Worm (Caenorhabditis elegans) whole organism, early embryonic: ENCODE data around the gene F53E4.1.

Experiments
- B0310.2 ChIP-seq: sonication (generic microtip); optimal IDR thresholded peaks from 2 replicates; lab custom pipeline; 2016; ENCODE audit warnings: mild to moderate bottlenecking, missing genetic modification characterization, missing compliant biosample characterization
- F13C5.2 ChIP-seq: sonication (generic microtip); optimal IDR thresholded peaks from 2 replicates; lab custom pipeline; 2017; ENCODE audit warnings: mild to moderate bottlenecking, missing genetic modification characterization, inconsistent platforms, missing compliant biosample characterization
- aly-1 ChIP-seq: sonication (generic microtip); optimal IDR thresholded peaks from 2 replicates; lab custom pipeline; 2016; ENCODE audit warnings: missing genetic modification characterization, missing compliant biosample characterization
- ceh-36 ChIP-seq: sonication (generic microtip); optimal IDR thresholded peaks from 2 replicates; lab custom pipeline; 2016; ENCODE audit warnings: missing genetic modification characterization, inconsistent platforms, missing compliant biosample characterization
- ets-7 ChIP-seq: sonication (generic microtip); optimal IDR thresholded peaks from 2 replicates; lab custom pipeline; 2016; ENCODE audit warnings: missing genotype, missing genetic modification characterization, missing compliant biosample characterization
- flt-1 ChIP-seq: fragments of 200-800 bp; sonication (Bioruptor generic); IDR thresholded peaks from 2 replicates; pipeline ENCODE4 v1.3.6; 2022; ENCODE audit warnings: missing genetic modification characterization, missing compliant biosample characterization
- hmg-4 ChIP-seq: fragments of 200-800 bp; sonication (Bioruptor generic); optimal IDR thresholded peaks from 2 replicates; lab custom pipeline; 2018; ENCODE audit warnings: mild to moderate bottlenecking, missing genetic modification characterization, missing compliant biosample characterization
- sea-1 ChIP-seq: fragments of 200-800 bp; sonication (Bioruptor generic); conservative IDR thresholded peaks from 2 replicates; pipeline ENCODE4 v1.3.6; 2022; ENCODE audit warnings: missing genetic modification characterization, missing compliant biosample characterization
- tbx-11 ChIP-seq: fragments of 200-800 bp; sonication (Bioruptor generic); IDR thresholded peaks from 2 replicates; pipeline ENCODE4 v1.3.6; 2022; ENCODE audit warnings: missing genetic modification characterization, missing compliant biosample characterization
- tbx-37 ChIP-seq: fragments of 200-800 bp; sonication (Bioruptor generic); conservative IDR thresholded peaks from 2 replicates; pipeline ENCODE4 v1.3.6; 2022; ENCODE audit warnings: missing genetic modification reagents, missing genetic modification characterization, missing compliant biosample characterization
- tra-4 ChIP-seq: sonication (generic microtip); optimal IDR thresholded peaks from 2 replicates; lab custom pipeline; 2017; ENCODE audit warnings: missing genetic modification characterization, missing compliant biosample characterization

The F53E4.1 gene

DNA sequence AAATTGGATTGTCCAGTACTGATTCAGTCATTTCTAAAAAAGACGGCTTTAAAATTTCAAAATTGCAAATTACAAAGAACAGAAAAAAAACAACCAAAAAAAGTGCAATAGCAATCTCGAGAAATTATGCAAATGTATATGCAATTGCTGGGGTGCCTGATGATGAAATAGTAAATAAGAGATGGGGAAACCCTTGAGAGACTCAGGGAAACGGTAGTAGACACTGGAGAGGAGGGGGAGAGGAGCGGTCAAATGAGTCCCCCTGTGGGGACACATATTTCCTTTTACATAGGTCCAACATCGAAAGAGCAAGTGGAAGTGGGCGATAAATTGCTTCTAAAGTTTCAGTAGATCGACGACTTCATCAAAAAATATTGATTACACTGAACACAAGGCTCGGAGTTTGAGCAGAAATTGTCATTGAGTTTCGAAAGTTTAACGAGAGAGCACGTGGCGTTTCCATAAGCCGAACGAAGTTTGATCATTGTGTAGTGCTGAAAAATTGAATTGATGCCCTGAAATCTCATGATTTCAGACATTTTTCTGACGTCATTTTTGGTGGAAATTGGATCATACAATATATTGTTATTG lies 57.7 kb downstream of the F53E4.1 start, which contains the start of the genes fbxa-153 and str-12:
TSS of gene fbxa-153 (minus strand) at position 35 of the 591 bp plus-strand sequence.
TSS of gene str-12 (plus strand) at position 541 of the 591 bp plus-strand sequence.
- no peak for TF ChIP-seq flt-1
- no peak for TF ChIP-seq tra-4 (tag; lab: Kevin White, UChicago)
- TF ChIP-seq sea-1 (GFP tag; lab: Robert Waterston, UW): 0 out of 2 replicates have a peak, but pooled peaks have one; percentile 19
- no peak for TF ChIP-seq tbx-11 (GFP tag; lab: Robert Waterston, UW)
- no peak for TF ChIP-seq aly-1 (tag; lab: Kevin White, UChicago)
- TF ChIP-seq F13C5.2: peak; percentile 9
- TF ChIP-seq ceh-36 (tag; lab: Kevin White, UChicago): no peak
- peak; percentile 16 for TF ChIP-seq hmg-4

DNA sequence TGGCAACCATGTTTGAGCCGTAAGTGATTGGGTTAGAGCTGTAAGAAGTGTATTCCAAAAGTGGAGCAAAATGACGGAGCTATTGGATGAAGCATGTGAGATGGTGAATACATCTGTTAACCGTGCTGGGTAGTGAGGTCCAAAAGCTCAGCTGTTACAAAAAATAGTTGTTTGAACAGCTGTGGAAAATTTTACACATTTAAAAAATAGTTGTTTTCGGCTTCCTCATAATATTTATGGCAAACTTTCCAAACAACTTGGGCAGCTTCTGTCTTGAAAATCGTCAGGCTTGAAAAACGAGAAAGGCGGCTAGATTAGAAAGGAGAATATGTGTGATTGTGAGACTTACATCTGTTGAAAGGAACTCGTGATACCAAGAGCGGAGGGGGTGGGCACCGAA lies 63.1 kb downstream of the F53E4.1 start, which contains the start of gene fbxa-154:
TSS of gene fbxa-154 (minus strand) at position 101 of the 400 bp plus-strand sequence.
- TF ChIP-seq B0310.2 (tag; lab: Kevin White, UChicago): no peak
- no peak for TF ChIP-seq hmg-4
- TF ChIP-seq tbx-37 (GFP tag; lab: Robert Waterston, UW): no peak
- TF ChIP-seq ets-7 (tag; lab: Kevin White, UChicago): no peak
- TF ChIP-seq aly-1 (tag; lab: Kevin White, UChicago): no peak
